Worm (Caenorhabditis elegans) whole organism, midembryonic: ENCODE measurements around the gene gtap-2.
A peak's percentile ranks its signal among the peaks of the same experiment; 100 is the strongest.

Source experiments
- T22C8.4 ChIP-seq: fragments of 200-800 bp; sonication (Bioruptor generic); IDR thresholded peaks from 2 replicates; pipeline ENCODE4 v1.3.6; 2022; ENCODE audit warnings: missing genetic modification characterization, missing compliant biosample characterization
- cog-1 ChIP-seq: sonication (generic microtip); optimal IDR thresholded peaks from 2 replicates; lab custom pipeline; 2016; ENCODE audit warnings: missing genetic modification characterization, missing compliant biosample characterization
- flt-1 ChIP-seq: fragments of 200-800 bp; sonication (Bioruptor generic); IDR thresholded peaks from 2 replicates; pipeline ENCODE4 v1.3.6; 2022; ENCODE audit warnings: missing genetic modification characterization, missing compliant biosample characterization
- ref-1 ChIP-seq: fragments of 200-800 bp; sonication (Bioruptor generic); conservative IDR thresholded peaks from 2 replicates; pipeline ENCODE4 v1.3.6; 2022; ENCODE audit warnings: missing genetic modification reagents, missing genetic modification characterization, missing compliant biosample characterization
- tab-1 ChIP-seq: fragments of 200-800 bp; sonication (Bioruptor generic); IDR thresholded peaks from 2 replicates; pipeline ENCODE4 v1.3.6; 2022; ENCODE audit warnings: missing genetic modification characterization, missing compliant biosample characterization
- ztf-23 ChIP-seq: fragments of 200-800 bp; sonication (Bioruptor generic); IDR thresholded peaks from 2 replicates; pipeline ENCODE4 v1.3.6; 2022; ENCODE audit warnings: missing genetic modification reagents, missing genetic modification characterization, missing compliant biosample characterization
- ztf-29 ChIP-seq: fragments of 200-800 bp; sonication (Bioruptor generic); IDR thresholded peaks from 2 replicates; pipeline ENCODE4 v1.3.6; 2022; ENCODE audit warnings: missing genetic modification reagents, missing genetic modification characterization, missing compliant biosample characterization

DNA sequence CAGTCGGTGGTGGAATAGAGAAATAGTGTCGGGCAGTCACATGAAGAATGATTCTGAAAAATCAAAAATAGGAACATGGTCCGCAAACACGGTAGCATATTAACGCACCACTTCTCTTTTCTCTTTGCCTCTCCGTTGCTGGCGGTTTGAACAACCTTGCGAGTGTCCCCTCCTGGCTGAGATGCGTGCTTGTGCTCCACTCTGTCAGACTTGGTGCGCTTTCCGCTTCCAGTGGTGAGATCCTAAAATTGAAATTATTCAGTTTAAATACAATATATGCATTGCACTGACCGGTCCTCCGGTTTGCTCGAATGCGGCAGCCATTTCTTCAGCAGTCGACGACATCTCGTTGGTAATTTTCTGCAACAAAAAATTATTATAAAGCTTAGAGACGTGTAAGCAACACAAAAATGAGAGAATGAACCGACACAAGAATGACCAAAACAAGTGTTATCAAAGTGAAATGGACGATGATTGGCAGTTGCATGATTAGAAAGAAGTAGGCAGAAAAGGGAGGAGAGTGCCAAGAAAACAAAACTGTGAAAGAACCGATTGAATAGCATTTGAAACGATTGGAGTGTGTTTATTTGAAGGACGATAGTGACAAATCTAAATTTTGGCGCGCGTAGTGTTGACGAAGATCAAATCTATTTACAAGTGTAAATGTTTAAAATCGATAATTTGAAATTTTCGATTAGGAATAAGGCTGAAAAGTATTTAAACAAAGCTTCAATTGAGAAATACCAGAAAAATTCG is 16.9 kb downstream of the gtap-2 start, which contains the start of gene ZK632.9:
- no peak for TF ChIP-seq flt-1 (GFP tag; lab: Robert Waterston, UW)
- no peak for TF ChIP-seq T22C8.4
- no peak for TF ChIP-seq cog-1 (tag; lab: Kevin White, UChicago)
- no peak for TF ChIP-seq tab-1 (GFP tag; lab: Robert Waterston, UW)
- 0 out of 2 replicates have a peak, but pooled peaks have one; percentile 38 for TF ChIP-seq ztf-29 (GFP tag; lab: Robert Waterston, UW)
- no peak for TF ChIP-seq ztf-23 (GFP tag; lab: Robert Waterston, UW)
- no peak for TF ChIP-seq ref-1
